Fruit fly (Drosophila melanogaster) whole organism, prepupa: ENCODE measurements around the gene Bap60.

Source experiments
- Blimp-1 ChIP-seq: fragments of 200-800 bp; sonication (Bioruptor generic); optimal IDR thresholded peaks from 3 replicates; lab custom pipeline; 2017; ENCODE audit warnings: missing biosample characterization, missing genetic modification characterization, mild to moderate bottlenecking, moderate library complexity, missing genetic modification reagents
- CG10631 ChIP-seq: fragments of 200-800 bp; sonication (Bioruptor generic); optimal IDR thresholded peaks from 2 replicates; lab custom pipeline; 2016; ENCODE audit warnings: missing biosample characterization, missing genetic modification characterization
- CG10669 ChIP-seq: fragments of 200-800 bp; sonication (Bioruptor generic); optimal IDR thresholded peaks from 3 replicates; lab custom pipeline; 2018; ENCODE audit warnings: missing biosample characterization, mild to moderate bottlenecking, missing genetic modification characterization, moderate library complexity
- CG11294 ChIP-seq: fragments of 200-800 bp; sonication (Bioruptor generic); IDR thresholded peaks from 2 replicates; pipeline ENCODE4 v1.3.6; 2022; ENCODE audit warnings: missing biosample characterization, missing genetic modification characterization
- CG11762 ChIP-seq: fragments of 200-800 bp; sonication (Bioruptor generic); optimal IDR thresholded peaks from 3 replicates; lab custom pipeline; 2016; ENCODE audit warnings: missing biosample characterization, missing genetic modification characterization; ENCODE audit not compliant: insufficient read depth
- CG11902 ChIP-seq: fragments of 200-800 bp; sonication (Bioruptor generic); optimal IDR thresholded peaks from 3 replicates; lab custom pipeline; 2016; ENCODE audit warnings: missing biosample characterization, missing genetic modification characterization
- CG15336 ChIP-seq: fragments of 200-800 bp; sonication (Bioruptor generic); IDR thresholded peaks from 2 replicates; pipeline ENCODE4 v1.3.6; 2022; ENCODE audit warnings: missing biosample characterization, missing genetic modification characterization
- CG1621 ChIP-seq: fragments of 200-800 bp; sonication (Bioruptor generic); optimal IDR thresholded peaks from 3 replicates; lab custom pipeline; 2018; ENCODE audit warnings: missing biosample characterization, mild to moderate bottlenecking, missing genetic modification characterization
- CG3032 ChIP-seq: fragments of 200-800 bp; optimal IDR thresholded peaks from 2 replicates; lab custom pipeline; 2019; ENCODE audit warnings: missing biosample characterization, mild to moderate bottlenecking, missing genetic modification characterization, moderate library complexity
- CG31627 ChIP-seq: fragments of 200-800 bp; sonication (Bioruptor generic); optimal IDR thresholded peaks from 3 replicates; lab custom pipeline; 2016; ENCODE audit warnings: missing biosample characterization, missing genetic modification characterization
- CG32006 ChIP-seq: fragments of 200-800 bp; sonication (Bioruptor generic); optimal IDR thresholded peaks from 3 replicates; lab custom pipeline; 2017; ENCODE audit warnings: missing biosample characterization, mild to moderate bottlenecking, missing genetic modification characterization
- CG34406 ChIP-seq: fragments of 200-800 bp; sonication (Bioruptor generic); optimal IDR thresholded peaks from 3 replicates; lab custom pipeline; 2016; ENCODE audit warnings: missing biosample characterization, missing genetic modification characterization
- CG3919 ChIP-seq: fragments of 200-800 bp; sonication (Bioruptor generic); optimal IDR thresholded peaks from 3 replicates; lab custom pipeline; 2016; ENCODE audit warnings: missing biosample characterization, missing genetic modification characterization
- CG4318 ChIP-seq: fragments of 200-800 bp; sonication (Bioruptor generic); optimal IDR thresholded peaks from 3 replicates; lab custom pipeline; 2017; ENCODE audit warnings: missing biosample characterization, mild to moderate bottlenecking, missing genetic modification characterization
- CG6163 ChIP-seq: fragments of 200-800 bp; sonication (Bioruptor generic); IDR thresholded peaks from 3 replicates; pipeline ENCODE4 v1.3.6; 2022; ENCODE audit warnings: missing biosample characterization, missing genetic modification characterization
- CG6276 ChIP-seq: fragments of 200-800 bp; sonication (Bioruptor generic); optimal IDR thresholded peaks from 2 replicates; lab custom pipeline; 2017; ENCODE audit warnings: missing biosample characterization, mild to moderate bottlenecking, missing genetic modification characterization
- CG6792 ChIP-seq: fragments of 200-800 bp; sonication (Bioruptor generic); optimal IDR thresholded peaks from 3 replicates; lab custom pipeline; 2016; ENCODE audit warnings: missing biosample characterization, missing genetic modification characterization
- CG6808 ChIP-seq: fragments of 200-800 bp; sonication (Bioruptor generic); optimal IDR thresholded peaks from 3 replicates; lab custom pipeline; 2017; ENCODE audit warnings: missing biosample characterization, missing genetic modification characterization, mild to moderate bottlenecking, moderate library complexity, missing genetic modification reagents
- CG7368 ChIP-seq: fragments of 200-800 bp; sonication (Bioruptor generic); optimal IDR thresholded peaks from 3 replicates; lab custom pipeline; 2016; ENCODE audit warnings: missing biosample characterization, missing genetic modification characterization
- CG8119 ChIP-seq: fragments of 200-800 bp; sonication (Bioruptor generic); IDR thresholded peaks from 3 replicates; pipeline ENCODE4 v1.3.6; 2022; ENCODE audit warnings: missing biosample characterization, missing genetic modification characterization
- CG8632 ChIP-seq: fragments of 200-800 bp; sonication (Bioruptor generic); optimal IDR thresholded peaks from 3 replicates; lab custom pipeline; 2016; ENCODE audit warnings: missing biosample characterization, missing genetic modification characterization
- Eip75B ChIP-seq: fragments of 200-800 bp; sonication (Bioruptor generic); optimal IDR thresholded peaks from 3 replicates; lab custom pipeline; 2016; ENCODE audit warnings: missing biosample characterization, missing genetic modification characterization
- Eip78C ChIP-seq: fragments of 200-800 bp; sonication (Bioruptor generic); peaks from one replicate; lab custom pipeline; 2016; ENCODE audit warnings: missing biosample characterization, missing genetic modification characterization
- Eip93F ChIP-seq: fragments of 200-800 bp; sonication (Bioruptor generic); optimal IDR thresholded peaks from 2 replicates; lab custom pipeline; 2016; ENCODE audit warnings: missing biosample characterization, mild to moderate bottlenecking, missing genetic modification characterization
- Ets21C ChIP-seq: fragments of 200-800 bp; sonication (Bioruptor generic); optimal IDR thresholded peaks from 3 replicates; lab custom pipeline; 2016; ENCODE audit warnings: missing biosample characterization, missing genetic modification characterization
- Ets96B ChIP-seq: fragments of 200-800 bp; optimal IDR thresholded peaks from 2 replicates; lab custom pipeline; 2019; ENCODE audit warnings: missing biosample characterization, mild to moderate bottlenecking, missing genetic modification characterization, moderate library complexity
- Gug ChIP-seq: fragments of 200-800 bp; sonication (Bioruptor generic); IDR thresholded peaks from 2 replicates; pipeline ENCODE4 v1.3.6; 2022; ENCODE audit warnings: missing biosample characterization, missing genetic modification characterization
- Hr38 ChIP-seq: sonication (Bioruptor generic); optimal IDR thresholded peaks from 2 replicates; lab custom pipeline; 2016; ENCODE audit warnings: missing biosample characterization, missing genetic modification characterization
- Hr39 ChIP-seq: fragments of 200-800 bp; sonication (Bioruptor generic); optimal IDR thresholded peaks from 2 replicates; lab custom pipeline; 2016; ENCODE audit warnings: missing biosample characterization, missing genetic modification characterization
- Hr4 ChIP-seq: fragments of 200-800 bp; sonication (Bioruptor generic); optimal IDR thresholded peaks from 3 replicates; lab custom pipeline; 2016; ENCODE audit warnings: missing biosample characterization, missing genetic modification characterization
- Lpt ChIP-seq: fragments of 200-800 bp; sonication (Bioruptor generic); optimal IDR thresholded peaks from 3 replicates; lab custom pipeline; 2016; ENCODE audit warnings: missing biosample characterization, missing genetic modification characterization
- OdsH ChIP-seq: fragments of 200-800 bp; sonication (Bioruptor generic); optimal IDR thresholded peaks from 3 replicates; lab custom pipeline; 2016; ENCODE audit warnings: missing biosample characterization, missing genetic modification characterization
- Smox ChIP-seq: fragments of 200-800 bp; sonication (Bioruptor generic); optimal IDR thresholded peaks from 3 replicates; lab custom pipeline; 2016; ENCODE audit warnings: missing biosample characterization, missing genetic modification characterization
- Sox102F ChIP-seq: fragments of 200-800 bp; sonication (Bioruptor generic); optimal IDR thresholded peaks from 2 replicates; lab custom pipeline; 2016; ENCODE audit warnings: missing biosample characterization, mild to moderate bottlenecking, missing genetic modification characterization
- Sox14 ChIP-seq: fragments of 200-800 bp; sonication (Bioruptor generic); optimal IDR thresholded peaks from 3 replicates; lab custom pipeline; 2016; ENCODE audit warnings: missing biosample characterization, missing genetic modification characterization
- Sox15 ChIP-seq: fragments of 200-800 bp; sonication (Bioruptor generic); optimal IDR thresholded peaks from 3 replicates; lab custom pipeline; 2016; ENCODE audit warnings: missing biosample characterization, missing genetic modification characterization
- achi ChIP-seq: fragments of 200-800 bp; sonication (Bioruptor generic); optimal IDR thresholded peaks from 3 replicates; lab custom pipeline; 2016; ENCODE audit warnings: missing biosample characterization, missing genetic modification characterization
- acj6 ChIP-seq: fragments of 200-800 bp; sonication (Bioruptor generic); optimal IDR thresholded peaks from 3 replicates; lab custom pipeline; 2016; ENCODE audit warnings: missing biosample characterization, missing genetic modification characterization
- cyc ChIP-seq: fragments of 200-800 bp; sonication (Bioruptor generic); optimal IDR thresholded peaks from 3 replicates; lab custom pipeline; 2016; ENCODE audit warnings: missing biosample characterization, missing genetic modification characterization
- dac ChIP-seq: fragments of 200-800 bp; sonication (Bioruptor generic); optimal IDR thresholded peaks from 2 replicates; lab custom pipeline; 2017; ENCODE audit warnings: missing biosample characterization, mild to moderate bottlenecking, missing genetic modification characterization
- dsx ChIP-seq: fragments of 200-800 bp; optimal IDR thresholded peaks from 3 replicates; lab custom pipeline; 2019; ENCODE audit warnings: missing biosample characterization, mild to moderate bottlenecking, missing genetic modification characterization, moderate library complexity; ENCODE audit not compliant: poor library complexity, severe bottlenecking
- eg ChIP-seq: fragments of 200-800 bp; sonication (Bioruptor generic); IDR thresholded peaks from 3 replicates; pipeline ENCODE4 v1.3.6; 2022; ENCODE audit warnings: missing biosample characterization, missing genetic modification characterization
- esn ChIP-seq: fragments of 200-800 bp; sonication (Bioruptor generic); optimal IDR thresholded peaks from 2 replicates; lab custom pipeline; 2016; ENCODE audit warnings: missing biosample characterization, mild to moderate bottlenecking, missing genetic modification characterization, moderate library complexity
- fd85E ChIP-seq: fragments of 200-800 bp; sonication (Bioruptor generic); optimal IDR thresholded peaks from 3 replicates; lab custom pipeline; 2016; ENCODE audit warnings: missing biosample characterization, missing genetic modification characterization
- fkh ChIP-seq: fragments of 200-800 bp; sonication (Bioruptor generic); optimal IDR thresholded peaks from 3 replicates; lab custom pipeline; 2017; ENCODE audit warnings: missing biosample characterization, mild to moderate bottlenecking, missing genetic modification characterization, moderate library complexity
- lz ChIP-seq: fragments of 200-800 bp; sonication (Bioruptor generic); optimal IDR thresholded peaks from 3 replicates; lab custom pipeline; 2016; ENCODE audit warnings: missing biosample characterization, missing genetic modification characterization
- net ChIP-seq: fragments of 200-800 bp; sonication (Bioruptor generic); optimal IDR thresholded peaks from 3 replicates; lab custom pipeline; 2016; ENCODE audit warnings: missing biosample characterization, missing genetic modification characterization
- pdm3 ChIP-seq: fragments of 200-800 bp; sonication (Bioruptor generic); optimal IDR thresholded peaks from 3 replicates; lab custom pipeline; 2016; ENCODE audit warnings: missing biosample characterization, missing genetic modification characterization
- salr ChIP-seq, 2 experiments: fragments of 200-800 bp; sonication (Bioruptor generic); optimal IDR thresholded peaks; 3 replicates each; lab custom pipeline; 2016 to 2018; ENCODE audit warnings: missing biosample characterization in 2 of 2, missing genetic modification characterization in 2 of 2, mild to moderate bottlenecking in 1 of 2
- topi ChIP-seq: fragments of 200-800 bp; sonication (Bioruptor generic); optimal IDR thresholded peaks from 3 replicates; lab custom pipeline; 2016; ENCODE audit warnings: missing biosample characterization, missing genetic modification characterization
- vri ChIP-seq: fragments of 200-800 bp; sonication (Bioruptor generic); optimal IDR thresholded peaks from 3 replicates; lab custom pipeline; 2016; ENCODE audit warnings: missing biosample characterization, mild to moderate bottlenecking, missing genetic modification characterization

Bap60 gene

dm6 chrX:13159481-13159880 lies at the start of gene Bap60, which contains the start of gene CG12096:
TSS of gene Bap60 (minus strand) at chrX:13159508.
TSS of gene CG12096 (plus strand) at chrX:13159604.
- no peak for TF ChIP-seq Eip75B (GFP tag; lab: Kevin White, UChicago)
- TF ChIP-seq CG6792 (GFP tag; lab: Kevin White, UChicago), result peak; percentile 69
- peak; percentile 79 for TF ChIP-seq cyc (GFP tag; lab: Kevin White, UChicago)
- TF ChIP-seq esn (GFP tag; lab: Kevin White, UChicago), result peak; percentile 81
- no peak for TF ChIP-seq net (GFP tag; lab: Kevin White, UChicago)
- TF ChIP-seq dac, result peak; percentile 35
- no peak for TF ChIP-seq CG3919 (GFP tag; lab: Kevin White, UChicago)
- TF ChIP-seq dsx (GFP tag; lab: Kevin White, UChicago), result no peak
- TF ChIP-seq salr (GFP tag; optimal IDR thresholded peaks at IDR 0.05; lab: Kevin White, UChicago), result peak in 1 of 2 experiments; percentile 43
- 0 out of 3 replicates have a peak, but pooled peaks have one; percentile 43 for TF ChIP-seq CG8119
- peak; percentile 48; the same call in 1 of the 2 replicates for TF ChIP-seq Gug (GFP tag; lab: Robert Waterston, UW)
- peak; percentile 84 for TF ChIP-seq Hr39 (GFP tag; lab: Kevin White, UChicago)
- TF ChIP-seq Sox14, result peak; percentile 84
- peak; percentile 74 for TF ChIP-seq Hr4 (GFP tag; lab: Kevin White, UChicago)
- TF ChIP-seq fkh, result no peak
- TF ChIP-seq lz (GFP tag; lab: Kevin White, UChicago), result peak; percentile 86
- TF ChIP-seq CG7368 (GFP tag; lab: Kevin White, UChicago), result no peak
- TF ChIP-seq OdsH (GFP tag; lab: Kevin White, UChicago), result no peak
- peak; percentile 58 for TF ChIP-seq CG11902 (GFP tag; lab: Kevin White, UChicago)
- no peak for TF ChIP-seq CG6808 (GFP tag; lab: Kevin White, UChicago)
- TF ChIP-seq achi, result peak; percentile 89
- TF ChIP-seq CG10669 (GFP tag; lab: Kevin White, UChicago), result no peak
- no peak; the same call in 1 of the 2 replicates for TF ChIP-seq CG11294 (GFP tag; lab: Robert Waterston, UW)
- TF ChIP-seq CG8632 (GFP tag; lab: Kevin White, UChicago), result peak; percentile 56
- peak; percentile 82 for TF ChIP-seq CG31627
- TF ChIP-seq Hr38, result no peak
- no peak for TF ChIP-seq Sox102F (GFP tag; lab: Kevin White, UChicago)
- TF ChIP-seq CG11762 (GFP tag; lab: Kevin White, UChicago), result no peak
- peak; percentile 73 for TF ChIP-seq Ets21C (GFP tag; lab: Kevin White, UChicago)
- TF ChIP-seq CG3032 (tag; lab: Kevin White, UChicago), result peak; percentile 81
- peak; percentile 57 for TF ChIP-seq Sox15
- no peak for TF ChIP-seq Eip93F
- peak; percentile 25 for TF ChIP-seq Lpt
- peak; percentile 78 for TF ChIP-seq topi (GFP tag; lab: Kevin White, UChicago)
- peak; percentile 58 for TF ChIP-seq Ets96B (tag; lab: Kevin White, UChicago)
- no peak for TF ChIP-seq CG4318 (GFP tag; lab: Kevin White, UChicago)
- TF ChIP-seq Smox (GFP tag; lab: Kevin White, UChicago), result peak; percentile 62
- peak; percentile 58 for TF ChIP-seq CG34406
- no peak for TF ChIP-seq fd85E
- peak; percentile 66; the same call in 2 of the 3 replicates for TF ChIP-seq CG6163 (GFP tag; lab: Robert Waterston, UW)
- TF ChIP-seq Blimp-1, result no peak
- TF ChIP-seq CG15336, result no peak
- no peak for TF ChIP-seq CG6276
- TF ChIP-seq CG32006 (GFP tag; lab: Kevin White, UChicago), result peak; percentile 75
- TF ChIP-seq pdm3 (GFP tag; lab: Kevin White, UChicago), result peak; percentile 78
- peak; percentile 33 for TF ChIP-seq CG1621
- TF ChIP-seq Eip78C (GFP tag; lab: Kevin White, UChicago), result peak; percentile 88
- peak; percentile 58; the same call in 1 of the 3 replicates for TF ChIP-seq eg (GFP tag; lab: Robert Waterston, UW)
- TF ChIP-seq CG10631 (GFP tag; lab: Kevin White, UChicago), result peak; percentile 70
- no peak for TF ChIP-seq vri (GFP tag; lab: Kevin White, UChicago)
- TF ChIP-seq acj6 (GFP tag; lab: Kevin White, UChicago), result peak; percentile 63
